Worm (Caenorhabditis elegans) whole organism, L2 larva: ENCODE measurements around the gene fbxa-78.

Experiments used
- F13H6.1 ChIP-seq: sonication (generic microtip); optimal IDR thresholded peaks from 2 replicates; lab custom pipeline; 2016; ENCODE audit warnings: missing genetic modification characterization, missing compliant biosample characterization
- alr-1 ChIP-seq: fragments of 150-350 bp; optimal IDR thresholded peaks from 2 replicates; lab custom pipeline; 2014; ENCODE audit warnings: missing biosample characterization, missing genetic modification characterization
- crh-2 ChIP-seq: sonication (generic microtip); optimal IDR thresholded peaks from 2 replicates; lab custom pipeline; 2017; ENCODE audit warnings: missing biosample characterization, missing genetic modification characterization
- egl-27 ChIP-seq: sonication (generic microtip); optimal IDR thresholded peaks from 3 replicates; lab custom pipeline; 2017; ENCODE audit warnings: missing biosample characterization, missing genetic modification reagents, missing genetic modification characterization
- lsy-2 ChIP-seq, 2 experiments: fragments of 150-350 bp in 1 of 2; sonication (generic microtip) in 1 of 2; optimal IDR thresholded peaks; 2 replicates each; lab custom pipeline; 2014 to 2017; ENCODE audit warnings: missing biosample characterization in 2 of 2, missing genetic modification characterization in 2 of 2
- mdl-1 ChIP-seq, 2 experiments: fragments of 150-350 bp in 1 of 2; sonication (generic microtip) in 1 of 2; optimal IDR thresholded peaks; 2 replicates each; lab custom pipeline; 2017; ENCODE audit warnings: missing biosample characterization in 2 of 2, missing genetic modification characterization in 2 of 2
- nhr-12 ChIP-seq: fragments of 150-350 bp; optimal IDR thresholded peaks from 2 replicates; lab custom pipeline; 2014; ENCODE audit warnings: missing biosample characterization, missing genetic modification characterization
- nhr-237 ChIP-seq: fragments of 150-350 bp; optimal IDR thresholded peaks from 2 replicates; lab custom pipeline; 2014; ENCODE audit warnings: missing biosample characterization, missing genetic modification characterization
- sma-3 ChIP-seq: sonication (generic microtip); optimal IDR thresholded peaks from 2 replicates; lab custom pipeline; 2016; ENCODE audit warnings: missing genetic modification reagents, missing genetic modification characterization, missing compliant biosample characterization
- snpc-4 ChIP-seq: fragments of 150-350 bp; optimal IDR thresholded peaks from 2 replicates; lab custom pipeline; 2014; ENCODE audit warnings: missing biosample characterization, missing genetic modification characterization

ce11 chrIII:1231186-1231585, 27.1 kb downstream of the fbxa-78 start:
- TF ChIP-seq lsy-2 (tag; optimal IDR thresholded peaks at IDR 0.05; lab: Kevin White, UChicago) (no peak), crh-2 (tag; lab: Kevin White, UChicago) (no peak), nhr-12 (tag; lab: Kevin White, UChicago) (no peak), mdl-1 (tag; optimal IDR thresholded peaks at IDR 0.05; lab: Kevin White, UChicago) (no peak), alr-1 (no peak), egl-27 (no peak), nhr-237 (no peak), snpc-4 (tag; lab: Kevin White, UChicago) (no peak), sma-3 (GFP tag; lab: Kevin White, UChicago) (no peak), F13H6.1 (tag; lab: Kevin White, UChicago) (no peak)
